Worm (Caenorhabditis elegans): Measurements from ENCODE around the gene srsx-17.

DNA sequence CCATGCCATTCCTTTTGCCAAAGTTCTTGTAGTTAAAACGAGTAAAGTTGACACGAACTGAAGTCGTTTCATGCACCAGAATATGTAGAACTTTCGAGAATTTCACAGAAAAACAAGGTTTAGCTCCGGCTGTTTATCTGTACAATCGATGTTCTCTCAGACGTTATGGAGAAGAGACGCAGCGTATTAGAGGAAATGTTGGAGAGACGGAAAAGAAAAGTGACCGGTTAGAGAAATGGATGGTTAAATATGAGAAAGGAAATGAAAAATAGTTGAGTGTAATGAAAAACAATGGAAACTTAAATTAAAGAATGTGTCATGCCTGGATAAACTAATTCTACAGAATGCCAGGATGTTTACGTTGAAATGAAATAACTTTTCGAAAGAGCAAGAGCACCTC, 36.2 kb downstream of the srsx-17 start, which contains the start of gene pcm-1:
- TF ChIP-seq syd-9 (tag; optimal IDR thresholded peaks at IDR 0.05) (no peak), pqm-1 (tag; optimal IDR thresholded peaks at IDR 0.05) (no peak), ceh-18 (tag; optimal IDR thresholded peaks at IDR 0.05) (no peak), ama-1 (optimal IDR thresholded peaks at IDR 0.05) (no peak), rnt-1 (tag; optimal IDR thresholded peaks at IDR 0.05) (no peak), hlh-30 (tag; optimal IDR thresholded peaks at IDR 0.05; ENCODE audit: insufficient read depth) (no peak), pax-1 (tag; optimal IDR thresholded peaks at IDR 0.05) (no peak), hlh-15 (tag; optimal IDR thresholded peaks at IDR 0.05) (no peak), C38D4.7 (GFP tag; optimal IDR thresholded peaks at IDR 0.05) (no peak), ets-4 (tag; optimal IDR thresholded peaks at IDR 0.05) (no peak), sox-4 (tag; optimal IDR thresholded peaks at IDR 0.05) (no peak), ceh-45 (GFP tag; IDR thresholded peaks at IDR 0.05) (no peak), unc-55 (GFP tag; optimal IDR thresholded peaks at IDR 0.05) (no peak), ceh-31 (tag; optimal IDR thresholded peaks at IDR 0.05) (no peak)
